Fruit fly (Drosophila melanogaster) whole organism, embryonic: ENCODE measurements around the gene CG15914.

ENCODE experiments used
- Atf-2 ChIP-seq: fragments of 200-800 bp; sonication (Bioruptor generic); optimal IDR thresholded peaks from 2 replicates; lab custom pipeline; 2016; ENCODE audit warnings: missing biosample characterization, missing genetic modification characterization
- BEAF-32 ChIP-seq: fragments of 200-800 bp; sonication (Bioruptor generic); optimal IDR thresholded peaks from 3 replicates; lab custom pipeline; 2017; ENCODE audit warnings: missing biosample characterization, missing genetic modification characterization, mild to moderate bottlenecking, moderate library complexity, missing genetic modification reagents
- Bdp1 ChIP-seq: fragments of 200-800 bp; sonication (Bioruptor generic); optimal IDR thresholded peaks from 3 replicates; lab custom pipeline; 2016; ENCODE audit warnings: missing biosample characterization, missing genetic modification characterization
- Bgb ChIP-seq: fragments of 200-800 bp; sonication (Bioruptor generic); IDR thresholded peaks from 2 replicates; pipeline ENCODE4 v1.3.6; 2022; ENCODE audit warnings: missing biosample characterization, missing genetic modification characterization; ENCODE audit not compliant: partially characterized antibody
- CG12659 ChIP-seq: fragments of 200-800 bp; sonication (Bioruptor generic); optimal IDR thresholded peaks from 3 replicates; lab custom pipeline; 2017; ENCODE audit warnings: mild to moderate bottlenecking, missing biosample characterization, missing genetic modification reagents, missing genetic modification characterization
- CG13287 ChIP-seq: fragments of 200-800 bp; sonication (Bioruptor generic); IDR thresholded peaks from 2 replicates; pipeline ENCODE4 v1.3.6; 2022; ENCODE audit warnings: missing biosample characterization, missing genetic modification characterization; ENCODE audit not compliant: partially characterized antibody
- CG13624 ChIP-seq: fragments of 200-800 bp; sonication (Bioruptor generic); optimal IDR thresholded peaks from 2 replicates; lab custom pipeline; 2016; ENCODE audit warnings: missing biosample characterization, missing genetic modification characterization
- CG14860 ChIP-seq: fragments of 200-800 bp; sonication (Bioruptor generic); IDR thresholded peaks from 3 replicates; pipeline ENCODE4 v1.3.6; 2022; ENCODE audit warnings: missing biosample characterization, missing genetic modification characterization; ENCODE audit not compliant: partially characterized antibody
- CG16813 ChIP-seq: fragments of 200-800 bp; sonication (Bioruptor generic); IDR thresholded peaks from 3 replicates; pipeline ENCODE4 v1.3.6; 2022; ENCODE audit warnings: missing biosample characterization, missing genetic modification characterization; ENCODE audit not compliant: partially characterized antibody
- CG18011 ChIP-seq: fragments of 200-800 bp; sonication (Bioruptor generic); optimal IDR thresholded peaks from 2 replicates; lab custom pipeline; 2017; ENCODE audit warnings: missing biosample characterization, missing genetic modification characterization, mild to moderate bottlenecking, moderate library complexity, missing genotype
- CG34224 ChIP-seq: fragments of 200-800 bp; sonication (Bioruptor generic); IDR thresholded peaks from 3 replicates; pipeline ENCODE4 v1.3.6; 2022; ENCODE audit warnings: missing biosample characterization, missing genetic modification characterization; ENCODE audit not compliant: partially characterized antibody
- CG42726 ChIP-seq: fragments of 200-800 bp; sonication (Bioruptor generic); IDR thresholded peaks from 2 replicates; pipeline ENCODE4 v1.3.6; 2022; ENCODE audit warnings: missing biosample characterization, missing genetic modification characterization; ENCODE audit not compliant: partially characterized antibody
- CG6791 ChIP-seq: fragments of 200-800 bp; sonication (Bioruptor generic); IDR thresholded peaks from 3 replicates; pipeline ENCODE4 v1.3.6; 2022; ENCODE audit warnings: missing biosample characterization, missing genetic modification characterization; ENCODE audit not compliant: partially characterized antibody
- CG7963 ChIP-seq: fragments of 200-800 bp; sonication (Bioruptor generic); IDR thresholded peaks from 3 replicates; pipeline ENCODE4 v1.3.6; 2022; ENCODE audit warnings: missing biosample characterization, missing genetic modification characterization; ENCODE audit not compliant: partially characterized antibody
- CG8388 ChIP-seq: fragments of 200-800 bp; sonication (Bioruptor generic); optimal IDR thresholded peaks from 2 replicates; lab custom pipeline; 2019; ENCODE audit warnings: missing biosample characterization, mild to moderate bottlenecking, missing genetic modification characterization, moderate library complexity
- CG9437 ChIP-seq: fragments of 200-800 bp; sonication (Bioruptor generic); optimal IDR thresholded peaks from 2 replicates; lab custom pipeline; 2018; ENCODE audit warnings: missing biosample characterization, mild to moderate bottlenecking, missing genetic modification characterization
- D19B ChIP-seq: fragments of 200-800 bp; sonication (Bioruptor generic); optimal IDR thresholded peaks from 2 replicates; lab custom pipeline; 2017; ENCODE audit warnings: missing biosample characterization, mild to moderate bottlenecking, missing genetic modification characterization
- Doc3 ChIP-seq: fragments of 200-800 bp; sonication (Bioruptor generic); IDR thresholded peaks from 3 replicates; pipeline ENCODE4 v1.3.6; 2022; ENCODE audit warnings: missing biosample characterization, missing genetic modification characterization; ENCODE audit not compliant: partially characterized antibody
- Dp ChIP-seq: fragments of 200-800 bp; sonication (Bioruptor generic); optimal IDR thresholded peaks from 2 replicates; lab custom pipeline; 2018; ENCODE audit warnings: missing biosample characterization, mild to moderate bottlenecking, missing genetic modification characterization, moderate library complexity
- Dref ChIP-seq: fragments of 200-800 bp; sonication (Bioruptor generic); IDR thresholded peaks from 2 replicates; pipeline ENCODE4 v1.3.6; 2022; ENCODE audit warnings: missing biosample characterization, missing genetic modification characterization
- Opbp ChIP-seq: fragments of 200-800 bp; sonication (Bioruptor generic); IDR thresholded peaks from 3 replicates; pipeline ENCODE4 v1.3.6; 2022; ENCODE audit warnings: missing biosample characterization, missing genetic modification characterization; ENCODE audit not compliant: partially characterized antibody
- Scr ChIP-seq: fragments of 200-800 bp; sonication (Bioruptor generic); IDR thresholded peaks from 2 replicates; pipeline ENCODE4 v1.3.6; 2022; ENCODE audit warnings: missing biosample characterization, missing genetic modification characterization; ENCODE audit not compliant: partially characterized antibody
- Sry-δ ChIP-seq: fragments of 200-800 bp; sonication (Bioruptor generic); optimal IDR thresholded peaks from 2 replicates; lab custom pipeline; 2016; ENCODE audit warnings: missing biosample characterization, missing genetic modification characterization
- amos ChIP-seq: fragments of 200-800 bp; sonication (Bioruptor generic); IDR thresholded peaks from 2 replicates; pipeline ENCODE4 v1.3.6; 2022; ENCODE audit warnings: missing biosample characterization, missing genetic modification characterization; ENCODE audit not compliant: partially characterized antibody
- ato ChIP-seq: fragments of 200-800 bp; sonication (Bioruptor generic); IDR thresholded peaks from 2 replicates; pipeline ENCODE4 v1.3.6; 2022; ENCODE audit warnings: missing biosample characterization, missing genetic modification characterization; ENCODE audit not compliant: partially characterized antibody
- bbx ChIP-seq: fragments of 200-800 bp; sonication (Bioruptor generic); IDR thresholded peaks from 2 replicates; pipeline ENCODE4 v1.3.6; 2022; ENCODE audit warnings: missing biosample characterization, missing genetic modification characterization; ENCODE audit not compliant: partially characterized antibody
- cg ChIP-seq: fragments of 200-800 bp; sonication (Bioruptor generic); optimal IDR thresholded peaks from 3 replicates; lab custom pipeline; 2019; ENCODE audit warnings: missing biosample characterization, mild to moderate bottlenecking, missing genetic modification characterization, moderate library complexity
- chinmo ChIP-seq: fragments of 200-800 bp; sonication (Bioruptor generic); IDR thresholded peaks from 4 replicates; pipeline ENCODE4 v1.3.6; 2022; ENCODE audit warnings: missing biosample characterization, missing genetic modification characterization; ENCODE audit not compliant: partially characterized antibody
- corto ChIP-seq: fragments of 200-800 bp; sonication (Bioruptor generic); optimal IDR thresholded peaks from 2 replicates; lab custom pipeline; 2016; ENCODE audit warnings: missing biosample characterization, mild to moderate bottlenecking, missing genetic modification characterization, moderate library complexity
- hb ChIP-seq: fragments of 200-800 bp; sonication (Bioruptor generic); IDR thresholded peaks from 3 replicates; pipeline ENCODE4 v1.3.6; 2022; ENCODE audit warnings: missing biosample characterization, missing genetic modification characterization; ENCODE audit not compliant: partially characterized antibody
- hbn ChIP-seq: fragments of 200-800 bp; sonication (Bioruptor generic); IDR thresholded peaks from 2 replicates; pipeline ENCODE4 v1.3.6; 2022; ENCODE audit warnings: missing biosample characterization, missing genetic modification characterization; ENCODE audit not compliant: partially characterized antibody
- insv ChIP-seq, 2 experiments: fragments of 200-800 bp; sonication (Bioruptor generic); optimal IDR thresholded peaks; 3 replicates each; lab custom pipeline; 2016 to 2018; ENCODE audit warnings: missing biosample characterization in 2 of 2, missing genetic modification characterization in 2 of 2
- inv ChIP-seq: fragments of 200-800 bp; sonication (Bioruptor generic); IDR thresholded peaks from 2 replicates; pipeline ENCODE4 v1.3.6; 2022; ENCODE audit warnings: missing biosample characterization, missing genetic modification characterization; ENCODE audit not compliant: partially characterized antibody
- maf-S ChIP-seq: fragments of 200-800 bp; sonication (Bioruptor generic); optimal IDR thresholded peaks from 2 replicates; lab custom pipeline; 2016; ENCODE audit warnings: missing biosample characterization, missing genetic modification characterization
- mld ChIP-seq: fragments of 200-800 bp; sonication (Bioruptor generic); IDR thresholded peaks from 3 replicates; pipeline ENCODE4 v1.3.6; 2022; ENCODE audit warnings: missing biosample characterization, missing genetic modification characterization; ENCODE audit not compliant: partially characterized antibody
- nerfin-2 ChIP-seq: fragments of 200-800 bp; sonication (Bioruptor generic); IDR thresholded peaks from 2 replicates; pipeline ENCODE4 v1.3.6; 2022; ENCODE audit warnings: missing biosample characterization, missing genetic modification characterization; ENCODE audit not compliant: partially characterized antibody
- pita ChIP-seq: fragments of 200-800 bp; sonication (Bioruptor generic); optimal IDR thresholded peaks from 2 replicates; lab custom pipeline; 2017; ENCODE audit warnings: missing biosample characterization, mild to moderate bottlenecking, missing genetic modification characterization
- slbo ChIP-seq: fragments of 200-800 bp; sonication (Bioruptor generic); IDR thresholded peaks from 2 replicates; pipeline ENCODE4 v1.3.6; 2022; ENCODE audit warnings: missing biosample characterization, missing genetic modification characterization
- sna ChIP-seq: fragments of 200-800 bp; sonication (Bioruptor generic); IDR thresholded peaks from 2 replicates; pipeline ENCODE4 v1.3.6; 2022; ENCODE audit warnings: missing biosample characterization, missing genetic modification characterization; ENCODE audit not compliant: partially characterized antibody
- tna ChIP-seq: fragments of 200-800 bp; sonication (Bioruptor generic); IDR thresholded peaks from 2 replicates; pipeline ENCODE4 v1.3.6; 2022; ENCODE audit warnings: missing biosample characterization, missing genetic modification characterization; ENCODE audit not compliant: partially characterized antibody
- unc-4 ChIP-seq: fragments of 200-800 bp; sonication (Bioruptor generic); IDR thresholded peaks from 2 replicates; pipeline ENCODE4 v1.3.6; 2022; ENCODE audit warnings: missing biosample characterization, missing genetic modification characterization; ENCODE audit not compliant: partially characterized antibody
- z ChIP-seq: fragments of 200-800 bp; sonication (Bioruptor generic); IDR thresholded peaks from 3 replicates; pipeline ENCODE4 v1.3.6; 2022; ENCODE audit warnings: missing biosample characterization, missing genetic modification characterization
- zen ChIP-seq: fragments of 200-800 bp; sonication (Bioruptor generic); optimal IDR thresholded peaks from 3 replicates; lab custom pipeline; 2018; ENCODE audit warnings: missing biosample characterization, mild to moderate bottlenecking, missing genetic modification characterization, moderate library complexity
- zen2 ChIP-seq: fragments of 200-800 bp; sonication (Bioruptor generic); IDR thresholded peaks from 3 replicates; pipeline ENCODE4 v1.3.6; 2022; ENCODE audit warnings: missing biosample characterization, missing genetic modification characterization; ENCODE audit not compliant: partially characterized antibody
- zfh2 ChIP-seq: fragments of 200-800 bp; sonication (Bioruptor generic); optimal IDR thresholded peaks from 2 replicates; lab custom pipeline; 2016; ENCODE audit warnings: missing biosample characterization, missing genetic modification characterization

CG15914 gene

dm6 chrX:15840003-15840402 is 13.2 kb upstream of the CG15914 start:
- no peak for TF ChIP-seq z (GFP tag; lab: Robert Waterston, UW)
- no peak for TF ChIP-seq Doc3 (GFP tag; lab: Robert Waterston, UW)
- TF ChIP-seq CG13624 (GFP tag; lab: Kevin White, UChicago), result no peak
- TF ChIP-seq BEAF-32, result peak; percentile 19
- TF ChIP-seq insv (GFP tag; optimal IDR thresholded peaks at IDR 0.05; lab: Kevin White, UChicago), result peak in 1 of 2 experiments; percentile 93
- no peak for TF ChIP-seq CG12659
- TF ChIP-seq pita, result peak; percentile 29
- no peak for TF ChIP-seq zfh2
- peak; percentile 23 for TF ChIP-seq zen (tag; lab: Kevin White, UChicago)
- no peak for TF ChIP-seq corto (GFP tag; lab: Kevin White, UChicago)
- TF ChIP-seq maf-S (GFP tag; lab: Kevin White, UChicago), result no peak
- no peak for TF ChIP-seq cg (GFP tag; lab: Kevin White, UChicago)

DNA sequence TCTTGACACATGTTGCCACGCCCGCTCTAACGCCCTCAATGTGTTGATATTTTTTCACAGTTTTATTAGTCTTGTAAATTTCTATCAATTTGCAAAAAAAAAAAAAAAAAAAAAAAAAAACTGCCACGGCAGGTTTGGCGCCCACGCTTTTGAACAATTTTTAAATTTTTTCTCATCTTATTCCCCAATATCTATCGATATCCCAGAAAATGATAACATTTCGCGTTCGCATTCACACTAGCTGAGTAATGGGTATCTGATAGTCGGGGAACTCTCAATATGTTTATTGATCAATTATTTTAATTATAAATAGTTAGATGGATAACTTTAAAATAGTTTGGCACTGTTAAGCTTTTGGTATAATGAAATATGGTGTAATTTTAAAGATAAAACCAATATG is 11.9 kb upstream of the CG15914 start:
- TF ChIP-seq Sry-δ, result peak; percentile 26
- TF ChIP-seq Atf-2, result no peak
- TF ChIP-seq Scr (GFP tag; lab: Robert Waterston, UW), result peak; percentile 76
- peak; percentile 95 for TF ChIP-seq CG16813 (GFP tag; lab: Robert Waterston, UW)
- TF ChIP-seq CG18011 (GFP tag; lab: Kevin White, UChicago), result no peak
- TF ChIP-seq zen2 (GFP tag; lab: Robert Waterston, UW), result peak; percentile 90; the same call in 2 of the 3 replicates
- TF ChIP-seq Dref (GFP tag; lab: Robert Waterston, UW), result peak; percentile 37; the same call in 1 of the 2 replicates
- peak; percentile 81 for TF ChIP-seq D19B (GFP tag; lab: Kevin White, UChicago)
- TF ChIP-seq amos (GFP tag; lab: Robert Waterston, UW), result peak; percentile 70
- TF ChIP-seq Bdp1 (GFP tag; lab: Kevin White, UChicago), result no peak
- peak; percentile 98 for TF ChIP-seq CG14860 (GFP tag; lab: Robert Waterston, UW)
- TF ChIP-seq Doc3 (GFP tag; lab: Robert Waterston, UW), result peak; percentile 70; the same call in 2 of the 3 replicates
- TF ChIP-seq CG13287 (GFP tag; lab: Robert Waterston, UW), result peak; percentile 81
- peak; percentile 96; the same call in 2 of the 3 replicates for TF ChIP-seq Opbp (GFP tag; lab: Robert Waterston, UW)
- TF ChIP-seq CG42726, result peak; percentile 24; the same call in 1 of the 2 replicates
- TF ChIP-seq CG7963 (GFP tag; lab: Robert Waterston, UW), result peak; percentile 99
- peak; percentile 73 for TF ChIP-seq sna
- peak; percentile 47 for TF ChIP-seq unc-4
- TF ChIP-seq CG6791 (GFP tag; lab: Robert Waterston, UW), result peak; percentile 99
- TF ChIP-seq nerfin-2 (GFP tag; lab: Robert Waterston, UW), result peak; percentile 96
- peak; percentile 88 for TF ChIP-seq hb (GFP tag; lab: Robert Waterston, UW)
- TF ChIP-seq tna (GFP tag; lab: Robert Waterston, UW), result peak; percentile 98
- TF ChIP-seq bbx, result peak; percentile 97
- peak; percentile 44; the same call in 1 of the 2 replicates for TF ChIP-seq hbn (GFP tag; lab: Robert Waterston, UW)
- TF ChIP-seq mld (GFP tag; lab: Robert Waterston, UW), result peak; percentile 98
- TF ChIP-seq Dp (GFP tag; lab: Kevin White, UChicago), result peak; percentile 55
- peak; percentile 82 for TF ChIP-seq inv
- TF ChIP-seq CG8388 (GFP tag; lab: Kevin White, UChicago), result no peak
- peak; percentile 95 for TF ChIP-seq ato (GFP tag; lab: Robert Waterston, UW)
- peak; percentile 60; the same call in 2 of the 3 replicates for TF ChIP-seq CG34224 (GFP tag; lab: Robert Waterston, UW)
- TF ChIP-seq chinmo (GFP tag; lab: Robert Waterston, UW), result peak; percentile 81; the same call in 3 of the 4 replicates
- TF ChIP-seq slbo (GFP tag; lab: Robert Waterston, UW), result no peak
- no peak for TF ChIP-seq CG9437 (GFP tag; lab: Kevin White, UChicago)
- TF ChIP-seq Bgb (GFP tag; lab: Robert Waterston, UW), result peak; percentile 97
